Fruit fly (Drosophila melanogaster) whole organism, embryonic: ENCODE data around the gene Caf1-55.

Experiments used
- Atf-2 ChIP-seq: fragments of 200-800 bp; sonication (Bioruptor generic); optimal IDR thresholded peaks from 2 replicates; lab custom pipeline; 2016; ENCODE audit warnings: missing biosample characterization, missing genetic modification characterization
- Atf3 ChIP-seq: fragments of 200-800 bp; sonication (Bioruptor generic); optimal IDR thresholded peaks from 3 replicates; lab custom pipeline; 2016; ENCODE audit warnings: missing biosample characterization, missing genetic modification characterization
- CG10462 ChIP-seq: fragments of 200-800 bp; sonication (Bioruptor generic); optimal IDR thresholded peaks from 2 replicates; lab custom pipeline; 2016; ENCODE audit warnings: missing biosample characterization, missing genetic modification characterization
- CG10565 ChIP-seq: fragments of 200-800 bp; sonication (Bioruptor generic); optimal IDR thresholded peaks from 3 replicates; lab custom pipeline; 2016; ENCODE audit warnings: missing biosample characterization, mild to moderate bottlenecking, missing genetic modification characterization
- CG12391 ChIP-seq: fragments of 200-800 bp; sonication (Bioruptor generic); optimal IDR thresholded peaks from 3 replicates; lab custom pipeline; 2018; ENCODE audit warnings: missing biosample characterization, mild to moderate bottlenecking, missing genetic modification characterization, moderate library complexity
- CG12744 ChIP-seq: fragments of 200-800 bp; sonication (Bioruptor generic); optimal IDR thresholded peaks from 2 replicates; lab custom pipeline; 2016; ENCODE audit warnings: missing biosample characterization, missing genetic modification characterization
- CG13424 ChIP-seq: fragments of 200-800 bp; sonication (Bioruptor generic); optimal IDR thresholded peaks from 2 replicates; lab custom pipeline; 2019; ENCODE audit warnings: missing biosample characterization, mild to moderate bottlenecking, missing genetic modification characterization, moderate library complexity
- CG14667 ChIP-seq: fragments of 200-800 bp; sonication (Bioruptor generic); IDR thresholded peaks from 2 replicates; pipeline ENCODE4 v1.3.6; 2022; ENCODE audit warnings: missing biosample characterization, missing genetic modification characterization
- CG15011 ChIP-seq: fragments of 200-800 bp; sonication (Bioruptor generic); optimal IDR thresholded peaks from 3 replicates; lab custom pipeline; 2018; ENCODE audit warnings: missing biosample characterization, mild to moderate bottlenecking, missing genetic modification characterization
- CG15696 ChIP-seq: fragments of 200-800 bp; sonication (Bioruptor generic); optimal IDR thresholded peaks from 2 replicates; lab custom pipeline; 2019; ENCODE audit warnings: missing biosample characterization, mild to moderate bottlenecking, missing genetic modification characterization, moderate library complexity
- CG1647 ChIP-seq: fragments of 200-800 bp; sonication (Bioruptor generic); optimal IDR thresholded peaks from 3 replicates; lab custom pipeline; 2016; ENCODE audit warnings: missing biosample characterization, missing genetic modification characterization
- CG2678 ChIP-seq: fragments of 200-800 bp; sonication (Bioruptor generic); optimal IDR thresholded peaks from 3 replicates; lab custom pipeline; 2019; ENCODE audit warnings: missing biosample characterization, mild to moderate bottlenecking, missing genetic modification characterization, moderate library complexity
- CG32532 ChIP-seq: fragments of 200-800 bp; sonication (Bioruptor generic); IDR thresholded peaks from 2 replicates; pipeline ENCODE4 v1.3.6; 2022; ENCODE audit warnings: missing biosample characterization, missing genetic modification characterization
- CG34422 ChIP-seq: fragments of 200-800 bp; sonication (Bioruptor generic); IDR thresholded peaks from 3 replicates; pipeline ENCODE4 v1.3.6; 2022; ENCODE audit warnings: missing biosample characterization, missing genetic modification characterization
- CG4360 ChIP-seq: fragments of 200-800 bp; sonication (Bioruptor generic); IDR thresholded peaks from 2 replicates; pipeline ENCODE4 v1.3.6; 2022; ENCODE audit warnings: missing biosample characterization, missing genetic modification characterization
- CG43689 ChIP-seq: fragments of 200-800 bp; sonication (Bioruptor generic); IDR thresholded peaks from 2 replicates; pipeline ENCODE4 v1.3.6; 2022; ENCODE audit warnings: missing biosample characterization, missing genetic modification characterization
- CG5245 ChIP-seq: fragments of 200-800 bp; sonication (Bioruptor generic); optimal IDR thresholded peaks from 3 replicates; lab custom pipeline; 2016; ENCODE audit warnings: missing biosample characterization, missing genetic modification characterization
- CG5953 ChIP-seq: fragments of 200-800 bp; sonication (Bioruptor generic); IDR thresholded peaks from 2 replicates; pipeline ENCODE4 v1.3.6; 2022; ENCODE audit warnings: missing biosample characterization, missing genetic modification characterization
- CG8478 ChIP-seq: fragments of >200 bp; optimal IDR thresholded peaks from 2 replicates; lab custom pipeline; 2018
- CG8765 ChIP-seq: fragments of 200-800 bp; sonication (Bioruptor generic); IDR thresholded peaks from 2 replicates; pipeline ENCODE4 v1.3.6; 2022; ENCODE audit warnings: missing biosample characterization, missing genetic modification characterization
- CG9727 ChIP-seq: fragments of 200-800 bp; sonication (Bioruptor generic); optimal IDR thresholded peaks from 3 replicates; lab custom pipeline; 2017; ENCODE audit warnings: missing biosample characterization, mild to moderate bottlenecking, missing genetic modification characterization
- Deaf1 ChIP-seq: fragments of 200-800 bp; optimal IDR thresholded peaks from 3 replicates; lab custom pipeline; 2019; ENCODE audit warnings: missing biosample characterization, mild to moderate bottlenecking, missing genetic modification characterization, moderate library complexity
- ERR ChIP-seq: fragments of 200-800 bp; sonication (Bioruptor generic); optimal IDR thresholded peaks from 2 replicates; lab custom pipeline; 2016; ENCODE audit warnings: missing biosample characterization, missing genetic modification characterization
- HLH4C ChIP-seq: fragments of 200-800 bp; sonication (Bioruptor generic); IDR thresholded peaks from 3 replicates; pipeline ENCODE4 v1.3.6; 2022; ENCODE audit warnings: missing biosample characterization, missing genetic modification characterization; ENCODE audit not compliant: partially characterized antibody
- Myb ChIP-seq: fragments of 200-800 bp; sonication (Bioruptor generic); optimal IDR thresholded peaks from 2 replicates; lab custom pipeline; 2016; ENCODE audit warnings: missing biosample characterization, missing genetic modification characterization
- NC2α ChIP-seq: fragments of 200-800 bp; sonication (Bioruptor generic); optimal IDR thresholded peaks from 2 replicates; lab custom pipeline; 2016; ENCODE audit warnings: missing biosample characterization, missing genetic modification characterization
- NK7.1 ChIP-seq: fragments of 200-800 bp; sonication (Bioruptor generic); optimal IDR thresholded peaks from 3 replicates; lab custom pipeline; 2016; ENCODE audit warnings: missing biosample characterization, missing genetic modification characterization
- Sry-β ChIP-seq: fragments of 200-800 bp; sonication (Bioruptor generic); optimal IDR thresholded peaks from 2 replicates; lab custom pipeline; 2018; ENCODE audit warnings: missing biosample characterization, mild to moderate bottlenecking, missing genetic modification characterization, moderate library complexity
- Usf ChIP-seq: fragments of 200-800 bp; sonication (Bioruptor generic); optimal IDR thresholded peaks from 2 replicates; lab custom pipeline; 2017; ENCODE audit warnings: missing genotype, missing biosample characterization, missing genetic modification characterization
- YL-1 ChIP-seq: fragments of 200-800 bp; sonication (Bioruptor generic); optimal IDR thresholded peaks from 3 replicates; lab custom pipeline; 2017; ENCODE audit warnings: missing biosample characterization, mild to moderate bottlenecking, missing genetic modification characterization
- aop ChIP-seq: fragments of 200-800 bp; sonication (Bioruptor generic); IDR thresholded peaks from 2 replicates; pipeline ENCODE4 v1.3.6; 2022; ENCODE audit warnings: missing biosample characterization, missing genetic modification characterization
- chm ChIP-seq: fragments of 200-800 bp; sonication (Bioruptor generic); IDR thresholded peaks from 2 replicates; pipeline ENCODE4 v1.3.6; 2022; ENCODE audit warnings: missing biosample characterization, missing genetic modification characterization
- crp ChIP-seq, 2 experiments: fragments of 200-800 bp; sonication (Bioruptor generic); optimal IDR thresholded peaks; 2 replicates in 1 of 2; 3 replicates in 1 of 2; lab custom pipeline; 2017; ENCODE audit warnings: missing biosample characterization in 2 of 2, missing genetic modification characterization in 2 of 2, mild to moderate bottlenecking in 1 of 2, moderate library complexity in 1 of 2
- dimm ChIP-seq: fragments of 200-800 bp; sonication (Bioruptor generic); IDR thresholded peaks from 2 replicates; pipeline ENCODE4 v1.3.6; 2022; ENCODE audit warnings: missing biosample characterization, missing genetic modification characterization
- ems ChIP-seq: fragments of 200-800 bp; sonication (Bioruptor generic); optimal IDR thresholded peaks from 3 replicates; lab custom pipeline; 2016; ENCODE audit warnings: missing biosample characterization, missing genetic modification characterization
- en ChIP-seq: fragments of 200-800 bp; sonication (Bioruptor generic); optimal IDR thresholded peaks from 2 replicates; lab custom pipeline; 2016; ENCODE audit warnings: missing biosample characterization, missing genetic modification characterization
- ewg ChIP-seq: fragments of 200-800 bp; sonication (Bioruptor generic); optimal IDR thresholded peaks from 3 replicates; lab custom pipeline; 2017; ENCODE audit warnings: mild to moderate bottlenecking, missing biosample characterization, missing genetic modification reagents, missing genetic modification characterization
- gcm ChIP-seq: fragments of 200-800 bp; sonication (Bioruptor generic); optimal IDR thresholded peaks from 2 replicates; lab custom pipeline; 2019; ENCODE audit warnings: missing biosample characterization, mild to moderate bottlenecking, missing genetic modification characterization, moderate library complexity
- gem ChIP-seq: fragments of 200-800 bp; sonication (Bioruptor generic); optimal IDR thresholded peaks from 2 replicates; lab custom pipeline; 2019; ENCODE audit warnings: missing biosample characterization, mild to moderate bottlenecking, missing genetic modification characterization, moderate library complexity
- hbn ChIP-seq: fragments of 200-800 bp; sonication (Bioruptor generic); IDR thresholded peaks from 2 replicates; pipeline ENCODE4 v1.3.6; 2022; ENCODE audit warnings: missing biosample characterization, missing genetic modification characterization; ENCODE audit not compliant: partially characterized antibody
- ken ChIP-seq: fragments of 200-800 bp; sonication (Bioruptor generic); IDR thresholded peaks from 3 replicates; pipeline ENCODE4 v1.3.6; 2022; ENCODE audit warnings: missing biosample characterization, missing genetic modification characterization
- lov ChIP-seq, 2 experiments: fragments of 200-800 bp in 1 of 2; fragments of >200 bp in 1 of 2; sonication (Bioruptor generic) in 1 of 2; IDR thresholded peaks in 1 of 2; optimal IDR thresholded peaks in 1 of 2; 2 replicates in 1 of 2; 3 replicates in 1 of 2; pipeline versions ENCODE4 v1.3.6 to Lab custom; 2017 to 2022; ENCODE audit warnings: missing biosample characterization in 1 of 2, missing genetic modification characterization in 1 of 2
- otp ChIP-seq: fragments of 200-800 bp; sonication (Bioruptor generic); IDR thresholded peaks from 3 replicates; pipeline ENCODE4, ENCODE4 v1.3.6; 2022; ENCODE audit warnings: missing biosample characterization, missing genetic modification characterization
- pb ChIP-seq: fragments of 200-800 bp; sonication (Bioruptor generic); optimal IDR thresholded peaks from 3 replicates; lab custom pipeline; 2016; ENCODE audit warnings: missing biosample characterization, missing genetic modification characterization
- peb ChIP-seq: fragments of 200-800 bp; sonication (Bioruptor generic); IDR thresholded peaks from 2 replicates; pipeline ENCODE4 v1.3.6; 2022; ENCODE audit warnings: missing biosample characterization, missing genetic modification characterization
- pnt ChIP-seq: fragments of 200-800 bp; sonication (Bioruptor generic); optimal IDR thresholded peaks from 3 replicates; lab custom pipeline; 2016; ENCODE audit warnings: missing biosample characterization, missing genetic modification characterization
- psq ChIP-seq: fragments of 200-800 bp; sonication (Bioruptor generic); optimal IDR thresholded peaks from 2 replicates; lab custom pipeline; 2017; ENCODE audit warnings: missing biosample characterization, missing genetic modification characterization
- row ChIP-seq: fragments of 200-800 bp; sonication (Bioruptor generic); IDR thresholded peaks from 3 replicates; pipeline ENCODE4 v1.3.6; 2022; ENCODE audit warnings: missing biosample characterization, missing genetic modification characterization
- shn ChIP-seq: fragments of 200-800 bp; sonication (Bioruptor generic); optimal IDR thresholded peaks from 3 replicates; lab custom pipeline; 2016; ENCODE audit warnings: missing biosample characterization, missing genetic modification characterization
- sima ChIP-seq: fragments of 200-800 bp; sonication (Bioruptor generic); optimal IDR thresholded peaks from 2 replicates; lab custom pipeline; 2016; ENCODE audit warnings: missing biosample characterization, missing genetic modification characterization
- unpg ChIP-seq: fragments of 200-800 bp; sonication (Bioruptor generic); optimal IDR thresholded peaks from 3 replicates; lab custom pipeline; 2018; ENCODE audit warnings: missing biosample characterization, mild to moderate bottlenecking, missing genetic modification characterization, moderate library complexity

Gene Caf1-55

dm6 chr3R:15229329-15229876, 4.0 kb downstream of the Caf1-55 start, which contains the start of the genes Art3 and mRpS10 (continued):
- TF ChIP-seq CG10565 (GFP tag; lab: Kevin White, UChicago): peak; percentile 99
- TF ChIP-seq CG32532 (GFP tag; lab: Robert Waterston, UW): peak; percentile 100
- peak; percentile 96 for TF ChIP-seq Myb (GFP tag; lab: Kevin White, UChicago)
- TF ChIP-seq Sry-β (GFP tag; lab: Kevin White, UChicago): peak; percentile 83
- peak; percentile 100 for TF ChIP-seq sima (GFP tag; lab: Kevin White, UChicago)
- peak; percentile 100 for TF ChIP-seq CG8765 (GFP tag; lab: Robert Waterston, UW)
- peak; percentile 100 for TF ChIP-seq pnt (GFP tag; lab: Kevin White, UChicago)
- TF ChIP-seq NK7.1 (GFP tag; lab: Kevin White, UChicago): peak; percentile 100
- TF ChIP-seq ems: peak; percentile 100
- TF ChIP-seq peb: peak; percentile 100
- TF ChIP-seq CG2678 (tag; lab: Kevin White, UChicago): peak; percentile 100
- no peak for TF ChIP-seq lov (optimal IDR thresholded peaks at IDR 0.05; lab: Kevin White, UChicago)
- TF ChIP-seq lov (GFP tag; IDR thresholded peaks at IDR 0.05; lab: Robert Waterston, UW): peak; percentile 100
- TF ChIP-seq CG15011: peak; percentile 100
- TF ChIP-seq Deaf1 (tag; lab: Kevin White, UChicago): peak; percentile 94
- TF ChIP-seq CG5245: peak; percentile 100
- no peak for TF ChIP-seq CG8478 (lab: Kevin White, UChicago)
- TF ChIP-seq pb (GFP tag; lab: Kevin White, UChicago): peak; percentile 100
- peak; percentile 98 for TF ChIP-seq ERR
- peak; percentile 100 for TF ChIP-seq en (GFP tag; lab: Kevin White, UChicago)
- peak; percentile 99 for TF ChIP-seq CG43689 (GFP tag; lab: Robert Waterston, UW)
- peak; percentile 98 for TF ChIP-seq aop (GFP tag; lab: Robert Waterston, UW)
- TF ChIP-seq hbn: peak; percentile 47
- peak; percentile 100 for TF ChIP-seq row (GFP tag; lab: Robert Waterston, UW)
- peak; percentile 99 for TF ChIP-seq NC2α (GFP tag; lab: Kevin White, UChicago)
- peak; percentile 100 for TF ChIP-seq CG13424 (tag; lab: Kevin White, UChicago)
- peak; percentile 100 for TF ChIP-seq otp (GFP tag; lab: Robert Waterston, UW)
- TF ChIP-seq CG12744: peak; percentile 100
- peak; percentile 100 for TF ChIP-seq YL-1 (GFP tag; lab: Kevin White, UChicago)
- no peak for TF ChIP-seq HLH4C
- peak; percentile 100 for TF ChIP-seq ewg
- peak; percentile 100 for TF ChIP-seq CG10462 (GFP tag; lab: Kevin White, UChicago)
- peak; percentile 100 for TF ChIP-seq CG9727 (GFP tag; lab: Kevin White, UChicago)
- peak; percentile 100 for TF ChIP-seq Usf (GFP tag; lab: Kevin White, UChicago)
- peak; percentile 100 for TF ChIP-seq CG14667
- peak; percentile 100 for TF ChIP-seq unpg (GFP tag; lab: Kevin White, UChicago)
- TF ChIP-seq CG1647 (GFP tag; lab: Kevin White, UChicago): peak; percentile 100
- TF ChIP-seq gcm (GFP tag; lab: Kevin White, UChicago): peak; percentile 100
- TF ChIP-seq CG34422 (GFP tag; lab: Robert Waterston, UW): peak; percentile 100
- TF ChIP-seq psq (GFP tag; lab: Kevin White, UChicago): peak; percentile 99
- peak; percentile 100 for TF ChIP-seq Atf-2 (GFP tag; lab: Kevin White, UChicago)
- TF ChIP-seq Atf3: peak; percentile 100
- peak; percentile 100 for TF ChIP-seq CG15696
- TF ChIP-seq gem (tag; lab: Kevin White, UChicago): peak; percentile 100
- TF ChIP-seq ken (GFP tag; lab: Robert Waterston, UW): peak; percentile 100
- peak; percentile 96 for TF ChIP-seq CG4360 (GFP tag; lab: Robert Waterston, UW)
- TF ChIP-seq CG5953: peak; percentile 100
- TF ChIP-seq CG12391 (tag; lab: Kevin White, UChicago): peak; percentile 100
- TF ChIP-seq chm (GFP tag; lab: Robert Waterston, UW): peak; percentile 100
- TF ChIP-seq dimm: peak; percentile 100
- TF ChIP-seq crp (GFP tag; optimal IDR thresholded peaks at IDR 0.05; lab: Kevin White, UChicago): peak; percentile 55 to 80
- TF ChIP-seq shn (GFP tag; lab: Kevin White, UChicago): peak; percentile 100
